Fruit fly (Drosophila melanogaster): ENCODE results near the gene CG45067.

The CG45067 gene

DNA sequence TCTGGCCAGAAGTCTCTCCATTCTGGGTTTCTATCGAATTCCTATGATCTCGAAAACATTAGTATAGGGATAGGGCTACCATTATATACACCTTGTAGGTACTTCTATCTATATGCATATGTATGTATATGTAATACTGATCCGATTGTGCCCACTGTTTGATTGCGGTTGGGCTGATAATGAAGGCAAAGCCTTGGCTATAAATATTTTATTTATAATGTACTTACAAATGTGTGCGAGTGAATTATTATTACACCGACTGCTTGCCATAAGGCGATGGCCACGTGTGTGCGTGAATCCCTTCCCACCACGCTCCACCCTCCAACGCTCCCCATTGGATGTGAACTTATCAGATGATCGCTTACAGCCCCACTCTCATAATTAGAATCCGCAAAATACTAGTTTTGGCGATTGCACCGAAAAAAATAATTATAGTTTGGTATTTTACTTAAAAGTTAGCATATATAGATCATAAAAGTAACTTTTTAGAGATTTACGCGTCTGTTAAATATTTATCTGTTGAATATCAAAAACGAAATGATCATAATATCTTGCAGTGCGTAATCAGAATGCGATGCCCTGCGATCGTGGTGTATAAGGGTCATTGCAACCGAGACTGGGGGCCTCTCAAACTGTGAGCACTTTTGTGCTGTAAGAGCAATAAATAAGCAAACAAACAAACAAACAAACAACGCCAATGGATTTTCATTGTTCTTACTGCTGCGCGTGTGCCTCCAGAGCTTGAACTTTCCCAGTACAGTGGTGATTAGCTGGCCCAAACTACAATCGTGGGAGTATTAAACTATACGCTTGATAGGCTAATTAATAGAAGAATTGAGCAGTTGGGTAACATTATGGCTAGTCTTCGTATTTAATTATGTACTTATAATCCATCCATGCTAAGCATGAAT is 33.9 kb downstream of the CG45067 start (continued):
- TF ChIP-seq ab (GFP tag; optimal IDR thresholded peaks at IDR 0.05) (no peak), Atf-2 (GFP tag; optimal IDR thresholded peaks at IDR 0.05) (no peak), bsh (GFP tag; optimal IDR thresholded peaks at IDR 0.05) (peak in 1 of 2 experiments; percentile 51), C15 (GFP tag; IDR thresholded peaks at IDR 0.05) (no peak), dan (GFP tag; IDR thresholded peaks at IDR 0.05) (no peak), mam (GFP tag; optimal IDR thresholded peaks at IDR 0.05) (no peak), oc (tag; optimal IDR thresholded peaks at IDR 0.05) (peak; percentile 7), Hand (GFP tag; optimal IDR thresholded peaks at IDR 0.05) (no peak), sug (tag; optimal IDR thresholded peaks at IDR 0.05) (peak; percentile 92), CG11504 (tag; optimal IDR thresholded peaks at IDR 0.05) (peak; percentile 45), pan (optimal IDR thresholded peaks at IDR 0.05) (no peak), pan (GFP tag; optimal IDR thresholded peaks at IDR 0.05 in 1 of 2, IDR thresholded peaks at IDR 0.05 in 1 of 2) (peak in 1 of 2 experiments; percentile 75), gcm (GFP tag; optimal IDR thresholded peaks at IDR 0.05) (no peak), caup (GFP tag; optimal IDR thresholded peaks at IDR 0.05; ENCODE audit: severe bottlenecking) (peak; percentile 3), CG17359 (tag; optimal IDR thresholded peaks at IDR 0.05) (no peak), fd64A (GFP tag; optimal IDR thresholded peaks at IDR 0.05) (peak; percentile 54), CG15601 (tag; optimal IDR thresholded peaks at IDR 0.05) (no peak), chinmo (GFP tag; IDR thresholded peaks at IDR 0.05; ENCODE audit: partially characterized antibody) (0 out of 4 replicates have a peak, but pooled peaks have one; percentile 61), sim (GFP tag; IDR thresholded peaks at IDR 0.05) (no peak), CG16815 (GFP tag; optimal IDR thresholded peaks at IDR 0.05) (no peak), PHDP (tag; optimal IDR thresholded peaks at IDR 0.05) (no peak), CG2120 (GFP tag; optimal IDR thresholded peaks at IDR 0.05) (peak; percentile 28), CG12659 (GFP tag; optimal IDR thresholded peaks at IDR 0.05) (no peak), CG42726 (GFP tag; IDR thresholded peaks at IDR 0.05; ENCODE audit: partially characterized antibody) (no peak), CG13894 (tag; optimal IDR thresholded peaks at IDR 0.05) (no peak), CG18764 (GFP tag; optimal IDR thresholded peaks at IDR 0.05) (no peak), knrl (GFP tag; IDR thresholded peaks at IDR 0.05; ENCODE audit: partially characterized antibody) (no peak), Sin3A (optimal IDR thresholded peaks at IDR 0.05) (no peak), CG15514 (GFP tag; optimal IDR thresholded peaks at IDR 0.05) (peak; percentile 53), chm (GFP tag; IDR thresholded peaks at IDR 0.05) (no peak), grau (tag; optimal IDR thresholded peaks at IDR 0.05) (peak; percentile 75), CG18599 (GFP tag; optimal IDR thresholded peaks at IDR 0.05) (peak; percentile 66), CG31441 (GFP tag; IDR thresholded peaks at IDR 0.05) (peak; percentile 49; the same call in 1 of the 2 replicates), bbx (GFP tag; IDR thresholded peaks at IDR 0.05; ENCODE audit: partially characterized antibody) (no peak), fu2 (GFP tag; optimal IDR thresholded peaks at IDR 0.05) (no peak), gem (tag; optimal IDR thresholded peaks at IDR 0.05) (peak; percentile 97), en (GFP tag; optimal IDR thresholded peaks at IDR 0.05) (peak; percentile 13), CG30020 (tag; optimal IDR thresholded peaks at IDR 0.05) (no peak), trem (tag; optimal IDR thresholded peaks at IDR 0.05) (no peak), hbn (GFP tag; IDR thresholded peaks at IDR 0.05; ENCODE audit: partially characterized antibody) (no peak), CG7839 (tag; optimal IDR thresholded peaks at IDR 0.05) (peak; percentile 26), pros (GFP tag; optimal IDR thresholded peaks at IDR 0.05) (no peak), Max (GFP tag; optimal IDR thresholded peaks at IDR 0.05) (peak; percentile 12), maf-S (GFP tag; optimal IDR thresholded peaks at IDR 0.05) (no peak), toy (GFP tag; IDR thresholded peaks at IDR 0.05) (no peak), CG10654 (GFP tag; optimal IDR thresholded peaks at IDR 0.05) (no peak), CG32772 (GFP tag; IDR thresholded peaks at IDR 0.05) (peak; percentile 46), gt (GFP tag; IDR thresholded peaks at IDR 0.05) (no peak), CTCF (GFP tag; optimal IDR thresholded peaks at IDR 0.05) (no peak)

Data from whole organism, embryonic.